Fruit fly (Drosophila melanogaster) whole organism, embryonic: ENCODE results near the gene CG1231.

ENCODE experiments used
- CG10147 ChIP-seq: fragments of 200-800 bp; sonication (Bioruptor generic); optimal IDR thresholded peaks from 2 replicates; lab custom pipeline; 2019; ENCODE audit warnings: missing biosample characterization, mild to moderate bottlenecking, missing genetic modification characterization, moderate library complexity
- CG1024 ChIP-seq: fragments of 200-800 bp; sonication (Bioruptor generic); IDR thresholded peaks from 2 replicates; pipeline ENCODE4 v1.3.6; 2022; ENCODE audit warnings: missing biosample characterization, missing genetic modification characterization
- CG10366 ChIP-seq: fragments of 200-800 bp; sonication (Bioruptor generic); IDR thresholded peaks from 2 replicates; pipeline ENCODE4 v1.3.6; 2022; ENCODE audit warnings: missing biosample characterization, missing genetic modification characterization
- CG11093 ChIP-seq: fragments of 200-800 bp; sonication (Bioruptor generic); IDR thresholded peaks from 3 replicates; pipeline ENCODE4 v1.3.6; 2022; ENCODE audit warnings: missing biosample characterization, missing genetic modification characterization
- CG11696 ChIP-seq: fragments of 200-800 bp; sonication (Bioruptor generic); IDR thresholded peaks from 2 replicates; pipeline ENCODE4 v1.3.6; 2022; ENCODE audit warnings: missing biosample characterization, missing genetic modification characterization
- CG12299 ChIP-seq: fragments of 200-800 bp; sonication (Bioruptor generic); optimal IDR thresholded peaks from 2 replicates; lab custom pipeline; 2018; ENCODE audit warnings: missing biosample characterization, mild to moderate bottlenecking, missing genetic modification characterization
- CG15011 ChIP-seq: fragments of 200-800 bp; sonication (Bioruptor generic); optimal IDR thresholded peaks from 3 replicates; lab custom pipeline; 2018; ENCODE audit warnings: missing biosample characterization, mild to moderate bottlenecking, missing genetic modification characterization
- CG1529 ChIP-seq: fragments of 200-800 bp; sonication (Bioruptor generic); optimal IDR thresholded peaks from 3 replicates; lab custom pipeline; 2018; ENCODE audit warnings: missing biosample characterization, missing genetic modification characterization
- CG15514 ChIP-seq: fragments of 200-800 bp; sonication (Bioruptor generic); optimal IDR thresholded peaks from 3 replicates; lab custom pipeline; 2017; ENCODE audit warnings: missing biosample characterization, missing genetic modification characterization, mild to moderate bottlenecking, moderate library complexity, missing genetic modification reagents
- CG2678 ChIP-seq: fragments of 200-800 bp; sonication (Bioruptor generic); optimal IDR thresholded peaks from 3 replicates; lab custom pipeline; 2019; ENCODE audit warnings: missing biosample characterization, mild to moderate bottlenecking, missing genetic modification characterization, moderate library complexity
- CG3163 ChIP-seq: fragments of 200-800 bp; sonication (Bioruptor generic); optimal IDR thresholded peaks from 3 replicates; lab custom pipeline; 2016; ENCODE audit warnings: missing biosample characterization, missing genetic modification characterization
- CG32532 ChIP-seq: fragments of 200-800 bp; sonication (Bioruptor generic); IDR thresholded peaks from 2 replicates; pipeline ENCODE4 v1.3.6; 2022; ENCODE audit warnings: missing biosample characterization, missing genetic modification characterization
- CG5180 ChIP-seq: fragments of 200-800 bp; sonication (Bioruptor generic); optimal IDR thresholded peaks from 3 replicates; lab custom pipeline; 2017; ENCODE audit warnings: missing biosample characterization, missing genetic modification characterization, mild to moderate bottlenecking, moderate library complexity, missing genetic modification reagents
- CG7987 ChIP-seq: fragments of 200-800 bp; sonication (Bioruptor generic); optimal IDR thresholded peaks from 2 replicates; lab custom pipeline; 2018; ENCODE audit warnings: missing biosample characterization, mild to moderate bottlenecking, missing genetic modification characterization, moderate library complexity
- Chrac-16 ChIP-seq: fragments of 200-800 bp; sonication (Bioruptor generic); optimal IDR thresholded peaks from 3 replicates; lab custom pipeline; 2016; ENCODE audit warnings: missing biosample characterization, missing genetic modification characterization
- Dip3 ChIP-seq: fragments of 200-800 bp; sonication (Bioruptor generic); optimal IDR thresholded peaks from 3 replicates; lab custom pipeline; 2016; ENCODE audit warnings: missing biosample characterization, missing genetic modification characterization
- Ets97D ChIP-seq: fragments of 200-800 bp; sonication (Bioruptor generic); optimal IDR thresholded peaks from 3 replicates; lab custom pipeline; 2016; ENCODE audit warnings: missing biosample characterization, missing genetic modification characterization
- Fer1 ChIP-seq: fragments of 200-800 bp; sonication (Bioruptor generic); optimal IDR thresholded peaks from 2 replicates; lab custom pipeline; 2017; ENCODE audit warnings: missing biosample characterization, mild to moderate bottlenecking, missing genetic modification characterization
- Gsc ChIP-seq: fragments of 200-800 bp; sonication (Bioruptor generic); IDR thresholded peaks from 2 replicates; pipeline ENCODE4 v1.3.6; 2022; ENCODE audit warnings: missing biosample characterization, missing genetic modification characterization
- Hmr ChIP-seq: fragments of 200-800 bp; sonication (Bioruptor generic); optimal IDR thresholded peaks from 3 replicates; lab custom pipeline; 2017; ENCODE audit warnings: mild to moderate bottlenecking, missing biosample characterization, missing genetic modification reagents, missing genetic modification characterization
- Med ChIP-seq: fragments of 200-800 bp; sonication (Bioruptor generic); peaks from one replicate; lab custom pipeline; 2016; ENCODE audit warnings: missing biosample characterization, missing genetic modification characterization, mild to moderate bottlenecking, inconsistent platforms, moderate library complexity
- Myb ChIP-seq: fragments of 200-800 bp; sonication (Bioruptor generic); optimal IDR thresholded peaks from 2 replicates; lab custom pipeline; 2016; ENCODE audit warnings: missing biosample characterization, missing genetic modification characterization
- Neu2 ChIP-seq: fragments of 200-800 bp; sonication (Bioruptor generic); optimal IDR thresholded peaks from 3 replicates; lab custom pipeline; 2016; ENCODE audit warnings: missing biosample characterization, missing genetic modification characterization, borderline replicate concordance
- Nf-YC ChIP-seq: fragments of 200-800 bp; optimal IDR thresholded peaks from 3 replicates; lab custom pipeline; 2019; ENCODE audit warnings: missing biosample characterization, mild to moderate bottlenecking, missing genetic modification characterization, moderate library complexity
- NfI ChIP-seq: fragments of 200-800 bp; sonication (Bioruptor generic); optimal IDR thresholded peaks from 3 replicates; lab custom pipeline; 2018; ENCODE audit warnings: missing biosample characterization, mild to moderate bottlenecking, missing genetic modification characterization, moderate library complexity
- Optix ChIP-seq: fragments of 200-800 bp; sonication (Bioruptor generic); IDR thresholded peaks from 3 replicates; pipeline ENCODE4 v1.3.6; 2022; ENCODE audit warnings: missing biosample characterization, missing genetic modification characterization
- Sry-δ ChIP-seq: fragments of 200-800 bp; sonication (Bioruptor generic); optimal IDR thresholded peaks from 2 replicates; lab custom pipeline; 2016; ENCODE audit warnings: missing biosample characterization, missing genetic modification characterization
- TFAM ChIP-seq: fragments of 200-800 bp; sonication (Bioruptor generic); optimal IDR thresholded peaks from 2 replicates; lab custom pipeline; 2017; ENCODE audit warnings: missing biosample characterization, missing genetic modification characterization, inconsistent platforms
- br ChIP-seq: fragments of >200 bp; optimal IDR thresholded peaks from 2 replicates; lab custom pipeline; 2017
- fru ChIP-seq: fragments of >200 bp; optimal IDR thresholded peaks from 2 replicates; lab custom pipeline; 2017
- gem ChIP-seq: fragments of 200-800 bp; sonication (Bioruptor generic); optimal IDR thresholded peaks from 2 replicates; lab custom pipeline; 2019; ENCODE audit warnings: missing biosample characterization, mild to moderate bottlenecking, missing genetic modification characterization, moderate library complexity
- grau ChIP-seq: fragments of 200-800 bp; optimal IDR thresholded peaks from 3 replicates; lab custom pipeline; 2019; ENCODE audit warnings: missing biosample characterization, mild to moderate bottlenecking, missing genetic modification characterization, moderate library complexity
- hbn ChIP-seq: fragments of 200-800 bp; sonication (Bioruptor generic); IDR thresholded peaks from 2 replicates; pipeline ENCODE4 v1.3.6; 2022; ENCODE audit warnings: missing biosample characterization, missing genetic modification characterization; ENCODE audit not compliant: partially characterized antibody
- ken ChIP-seq: fragments of 200-800 bp; sonication (Bioruptor generic); IDR thresholded peaks from 3 replicates; pipeline ENCODE4 v1.3.6; 2022; ENCODE audit warnings: missing biosample characterization, missing genetic modification characterization
- kni ChIP-seq: fragments of 200-800 bp; sonication (Bioruptor generic); optimal IDR thresholded peaks from 3 replicates; lab custom pipeline; 2017; ENCODE audit warnings: mild to moderate bottlenecking, missing biosample characterization, missing genetic modification reagents, missing genetic modification characterization
- lov ChIP-seq, 2 experiments: fragments of 200-800 bp in 1 of 2; fragments of >200 bp in 1 of 2; sonication (Bioruptor generic) in 1 of 2; IDR thresholded peaks in 1 of 2; optimal IDR thresholded peaks in 1 of 2; 2 replicates in 1 of 2; 3 replicates in 1 of 2; pipeline versions ENCODE4 v1.3.6 to Lab custom; 2017 to 2022; ENCODE audit warnings: missing biosample characterization in 1 of 2, missing genetic modification characterization in 1 of 2
- luna ChIP-seq: fragments of 200-800 bp; sonication (Bioruptor generic); optimal IDR thresholded peaks from 2 replicates; lab custom pipeline; 2016; ENCODE audit warnings: missing biosample characterization, missing genetic modification characterization
- odd ChIP-seq: fragments of 200-800 bp; sonication (Bioruptor generic); optimal IDR thresholded peaks from 2 replicates; lab custom pipeline; 2017; ENCODE audit warnings: missing biosample characterization, mild to moderate bottlenecking, missing genetic modification characterization
- org-1 ChIP-seq: fragments of 200-800 bp; sonication (Bioruptor generic); optimal IDR thresholded peaks from 2 replicates; lab custom pipeline; 2017; ENCODE audit warnings: missing biosample characterization, missing genetic modification characterization
- pzg ChIP-seq: fragments of 200-800 bp; sonication (Bioruptor generic); optimal IDR thresholded peaks from 3 replicates; lab custom pipeline; 2018; ENCODE audit warnings: missing biosample characterization, mild to moderate bottlenecking, missing genetic modification characterization, moderate library complexity
- rib ChIP-seq: fragments of 200-800 bp; sonication (Bioruptor generic); IDR thresholded peaks from 2 replicates; pipeline ENCODE4 v1.3.6; 2022; ENCODE audit warnings: missing biosample characterization, missing genetic modification characterization
- so ChIP-seq: fragments of 200-800 bp; sonication (Bioruptor generic); IDR thresholded peaks from 3 replicates; pipeline ENCODE4 v1.3.6; 2022; ENCODE audit warnings: missing biosample characterization, missing genetic modification characterization
- tx ChIP-seq: fragments of 200-800 bp; sonication (Bioruptor generic); optimal IDR thresholded peaks from 2 replicates; lab custom pipeline; 2016; ENCODE audit warnings: missing biosample characterization, missing genetic modification characterization
- unc-4 ChIP-seq: fragments of 200-800 bp; sonication (Bioruptor generic); IDR thresholded peaks from 2 replicates; pipeline ENCODE4 v1.3.6; 2022; ENCODE audit warnings: missing biosample characterization, missing genetic modification characterization; ENCODE audit not compliant: partially characterized antibody
- zen2 ChIP-seq: fragments of 200-800 bp; sonication (Bioruptor generic); IDR thresholded peaks from 3 replicates; pipeline ENCODE4 v1.3.6; 2022; ENCODE audit warnings: missing biosample characterization, missing genetic modification characterization; ENCODE audit not compliant: partially characterized antibody

CG1231 gene

DNA sequence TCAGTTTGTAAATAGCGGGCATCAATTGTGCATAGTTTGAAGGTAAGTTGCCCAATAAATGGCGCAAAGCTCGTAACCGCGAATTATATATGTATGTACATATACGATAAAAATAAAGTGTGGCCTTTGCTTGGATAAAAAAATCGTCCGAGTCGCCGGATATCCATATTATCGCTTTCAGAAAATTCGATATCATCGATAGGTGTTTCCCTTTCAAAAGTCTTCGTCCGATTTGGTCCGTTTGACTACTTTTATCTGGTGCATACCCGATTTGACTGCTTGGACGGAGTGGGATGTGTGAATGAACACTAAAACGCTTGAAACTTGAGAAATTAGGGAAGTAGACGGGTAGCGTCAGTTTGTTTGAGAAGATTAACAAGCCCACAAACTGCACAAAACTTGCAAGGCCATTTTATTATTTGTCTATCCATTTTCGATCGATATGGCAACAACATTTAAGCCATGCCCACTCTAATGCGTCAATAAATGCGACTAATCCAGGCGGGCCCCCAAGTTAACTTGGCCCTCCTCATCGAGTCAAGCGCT is 27.0 kb upstream of the CG1231 start (continued):
- TF ChIP-seq Med (GFP tag; lab: Kevin White, UChicago) (peak; percentile 86), fru (lab: Kevin White, UChicago) (no peak), hbn (GFP tag; lab: Robert Waterston, UW) (no peak; the same call in 1 of the 2 replicates), CG7987 (GFP tag; lab: Kevin White, UChicago) (peak; percentile 27), grau (tag; lab: Kevin White, UChicago) (peak; percentile 0), Optix (no peak), Ets97D (GFP tag; lab: Kevin White, UChicago) (peak; percentile 93), kni (GFP tag; lab: Kevin White, UChicago) (no peak), Sry-δ (GFP tag; lab: Kevin White, UChicago) (peak; percentile 41), CG1529 (GFP tag; lab: Kevin White, UChicago) (no peak)

DNA sequence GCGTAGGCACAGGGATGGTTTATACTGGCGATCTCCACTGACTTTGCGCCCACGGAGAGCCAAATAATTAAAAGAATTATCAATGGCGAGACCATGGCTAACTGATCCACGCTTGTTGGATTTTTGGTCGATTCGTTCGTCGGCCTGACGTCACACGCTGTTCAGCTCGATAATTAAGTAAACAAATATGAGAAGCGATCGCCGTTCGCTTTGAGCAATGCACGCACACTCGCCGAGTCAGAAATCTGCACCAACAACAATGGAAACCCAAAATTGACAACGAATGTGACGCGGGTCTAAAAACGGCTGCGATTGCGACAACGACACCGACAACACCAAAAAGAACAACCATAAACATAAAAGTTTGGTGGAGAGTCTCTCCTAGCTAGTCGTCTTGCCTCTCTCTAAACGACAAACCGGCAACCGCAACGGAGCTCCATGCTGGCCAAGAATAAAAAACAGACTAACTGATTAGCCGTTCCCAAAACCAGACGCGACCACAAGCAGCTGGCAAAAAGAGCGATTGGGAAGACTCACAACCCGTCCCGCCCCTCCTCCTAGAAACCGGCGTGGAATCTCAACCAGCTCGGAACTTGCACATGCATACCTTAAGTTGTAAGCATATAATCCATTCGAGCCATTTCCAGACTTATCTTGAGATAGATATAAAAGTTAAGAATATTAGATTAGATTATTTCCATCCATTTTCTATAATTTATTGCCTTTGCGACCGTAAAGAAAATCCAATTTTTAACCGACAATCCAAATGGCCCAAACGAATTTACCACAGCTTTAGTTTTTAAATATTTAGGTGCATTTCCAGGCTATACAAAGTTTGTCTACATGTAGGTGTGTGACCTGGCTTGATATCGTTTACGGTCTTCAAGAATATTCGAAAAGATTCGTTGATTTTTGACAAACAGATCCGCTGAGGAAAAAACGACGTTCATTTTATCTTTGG is 24.1 kb upstream of the CG1231 start, which contains the start of gene mthl9:
mthl9 (minus strand) TSS at position 468 of the 961 bp plus-strand sequence.
- TF ChIP-seq CG10366 (no peak), CG2678 (tag; lab: Kevin White, UChicago) (no peak), CG1024 (GFP tag; lab: Robert Waterston, UW) (no peak), CG7987 (GFP tag; lab: Kevin White, UChicago) (no peak), CG11696 (GFP tag; lab: Robert Waterston, UW) (no peak; the same call in 1 of the 2 replicates), so (GFP tag; lab: Robert Waterston, UW) (peak; percentile 74; the same call in 2 of the 3 replicates), CG11093 (no peak), odd (peak; percentile 46), kni (GFP tag; lab: Kevin White, UChicago) (peak; percentile 16), CG15011 (GFP tag; lab: Kevin White, UChicago) (no peak), Fer1 (peak; percentile 62), NfI (GFP tag; lab: Kevin White, UChicago) (peak; percentile 8), Gsc (GFP tag; lab: Robert Waterston, UW) (no peak), CG10147 (GFP tag; lab: Kevin White, UChicago) (peak; percentile 27), zen2 (GFP tag; lab: Robert Waterston, UW) (no peak), CG12299 (tag; lab: Kevin White, UChicago) (no peak), Chrac-16 (GFP tag; lab: Kevin White, UChicago) (no peak), CG32532 (GFP tag; lab: Robert Waterston, UW) (peak; percentile 34; the same call in 1 of the 2 replicates), Neu2 (GFP tag; lab: Kevin White, UChicago) (no peak), unc-4 (GFP tag; lab: Robert Waterston, UW) (0 out of 2 replicates have a peak, but pooled peaks have one; percentile 51), CG15514 (GFP tag; lab: Kevin White, UChicago) (peak; percentile 77), Hmr (peak; percentile 49), luna (no peak), lov (optimal IDR thresholded peaks at IDR 0.05; lab: Kevin White, UChicago) (no peak), lov (GFP tag; IDR thresholded peaks at IDR 0.05; lab: Robert Waterston, UW) (no peak), CG5180 (GFP tag; lab: Kevin White, UChicago) (peak; percentile 16), TFAM (GFP tag; lab: Kevin White, UChicago) (no peak), Dip3 (GFP tag; lab: Kevin White, UChicago) (no peak), br (lab: Kevin White, UChicago) (no peak), CG3163 (no peak), Nf-YC (tag; lab: Kevin White, UChicago) (peak; percentile 2), gem (tag; lab: Kevin White, UChicago) (no peak), Myb (GFP tag; lab: Kevin White, UChicago) (peak; percentile 84), tx (GFP tag; lab: Kevin White, UChicago) (no peak), ken (GFP tag; lab: Robert Waterston, UW) (0 out of 3 replicates have a peak, but pooled peaks have one; percentile 25), rib (peak; percentile 33; the same call in 1 of the 2 replicates), org-1 (GFP tag; lab: Kevin White, UChicago) (no peak), pzg (GFP tag; lab: Kevin White, UChicago) (peak; percentile 9)
